Fruit fly (Drosophila melanogaster): ENCODE data around the gene CG43861.

dm6 chr2L:19952221-19952620 is 64.9 kb downstream of the CG43861 start:
- TF ChIP-seq insv (optimal IDR thresholded peaks at IDR 0.05) = no peak
- no peak for TF ChIP-seq Sin3A (optimal IDR thresholded peaks at IDR 0.05)
- no peak for TF ChIP-seq Myc (optimal IDR thresholded peaks at IDR 0.05)
- TF ChIP-seq h (optimal IDR thresholded peaks at IDR 0.05) = no peak

Data from Kc167 (cell line).